Fruit fly (Drosophila melanogaster) whole organism, embryonic: Measurements from ENCODE around the gene Drsl5.
A peak's percentile ranks its signal among the peaks of the same experiment; 100 is the strongest.

Source experiments
- Asciz ChIP-seq: fragments of 200-800 bp; sonication (Bioruptor generic); optimal IDR thresholded peaks from 2 replicates; lab custom pipeline; 2017; ENCODE audit warnings: missing biosample characterization, mild to moderate bottlenecking, missing genetic modification characterization, missing genetic modification reagents
- CG10147 ChIP-seq: fragments of 200-800 bp; sonication (Bioruptor generic); optimal IDR thresholded peaks from 2 replicates; lab custom pipeline; 2019; ENCODE audit warnings: missing biosample characterization, mild to moderate bottlenecking, missing genetic modification characterization, moderate library complexity
- CG1024 ChIP-seq: fragments of 200-800 bp; sonication (Bioruptor generic); IDR thresholded peaks from 2 replicates; pipeline ENCODE4 v1.3.6; 2022; ENCODE audit warnings: missing biosample characterization, missing genetic modification characterization
- CG10462 ChIP-seq: fragments of 200-800 bp; sonication (Bioruptor generic); optimal IDR thresholded peaks from 2 replicates; lab custom pipeline; 2016; ENCODE audit warnings: missing biosample characterization, missing genetic modification characterization
- CG10654 ChIP-seq: fragments of 200-800 bp; sonication (Bioruptor generic); optimal IDR thresholded peaks from 2 replicates; lab custom pipeline; 2016; ENCODE audit warnings: missing biosample characterization, missing genetic modification characterization
- CG11504 ChIP-seq: fragments of 200-800 bp; sonication (Bioruptor generic); optimal IDR thresholded peaks from 3 replicates; lab custom pipeline; 2019; ENCODE audit warnings: missing biosample characterization, mild to moderate bottlenecking, missing genetic modification characterization, moderate library complexity
- CG11696 ChIP-seq: fragments of 200-800 bp; sonication (Bioruptor generic); IDR thresholded peaks from 2 replicates; pipeline ENCODE4 v1.3.6; 2022; ENCODE audit warnings: missing biosample characterization, missing genetic modification characterization
- CG13775 ChIP-seq: fragments of 200-800 bp; sonication (Bioruptor generic); optimal IDR thresholded peaks from 3 replicates; lab custom pipeline; 2017; ENCODE audit warnings: missing biosample characterization, mild to moderate bottlenecking, missing genetic modification characterization
- CG15601 ChIP-seq: fragments of 200-800 bp; sonication (Bioruptor generic); optimal IDR thresholded peaks from 3 replicates; lab custom pipeline; 2019; ENCODE audit warnings: missing biosample characterization, mild to moderate bottlenecking, missing genetic modification characterization, moderate library complexity
- CG17829 ChIP-seq: fragments of 200-800 bp; optimal IDR thresholded peaks from 2 replicates; lab custom pipeline; 2019; ENCODE audit warnings: missing biosample characterization, mild to moderate bottlenecking, missing genetic modification characterization, moderate library complexity
- CG2875 ChIP-seq: fragments of 200-800 bp; sonication (Bioruptor generic); optimal IDR thresholded peaks from 2 replicates; lab custom pipeline; 2017; ENCODE audit warnings: missing biosample characterization, mild to moderate bottlenecking, missing genetic modification characterization, missing genetic modification reagents
- CG3163 ChIP-seq: fragments of 200-800 bp; sonication (Bioruptor generic); optimal IDR thresholded peaks from 3 replicates; lab custom pipeline; 2016; ENCODE audit warnings: missing biosample characterization, missing genetic modification characterization
- CG3838 ChIP-seq: fragments of 200-800 bp; sonication (Bioruptor generic); optimal IDR thresholded peaks from 3 replicates; lab custom pipeline; 2016; ENCODE audit warnings: missing biosample characterization, missing genetic modification characterization
- CG4360 ChIP-seq: fragments of 200-800 bp; sonication (Bioruptor generic); IDR thresholded peaks from 2 replicates; pipeline ENCODE4 v1.3.6; 2022; ENCODE audit warnings: missing biosample characterization, missing genetic modification characterization
- CG8359 ChIP-seq: fragments of 200-800 bp; sonication (Bioruptor generic); optimal IDR thresholded peaks from 2 replicates; lab custom pipeline; 2017; ENCODE audit warnings: missing biosample characterization, mild to moderate bottlenecking, missing genetic modification characterization, borderline replicate concordance
- CG8924 ChIP-seq: fragments of 200-800 bp; optimal IDR thresholded peaks from 3 replicates; lab custom pipeline; 2019; ENCODE audit warnings: missing biosample characterization, mild to moderate bottlenecking, missing genetic modification characterization, moderate library complexity
- D ChIP-seq, 2 experiments: fragments of 200-800 bp in 1 of 2; fragments of >200 bp in 1 of 2; sonication (Bioruptor generic) in 1 of 2; optimal IDR thresholded peaks; 2 replicates in 1 of 2; 3 replicates in 1 of 2; lab custom pipeline; 2017; ENCODE audit warnings: mild to moderate bottlenecking in 1 of 2, missing biosample characterization in 1 of 2, missing genetic modification characterization in 1 of 2, missing genetic modification reagents in 1 of 2
- Dad ChIP-seq: fragments of 200-800 bp; sonication (Bioruptor generic); optimal IDR thresholded peaks from 3 replicates; lab custom pipeline; 2016; ENCODE audit warnings: missing biosample characterization, missing genetic modification characterization
- Dip3 ChIP-seq: fragments of 200-800 bp; sonication (Bioruptor generic); optimal IDR thresholded peaks from 3 replicates; lab custom pipeline; 2016; ENCODE audit warnings: missing biosample characterization, missing genetic modification characterization
- Dp ChIP-seq: fragments of 200-800 bp; sonication (Bioruptor generic); optimal IDR thresholded peaks from 2 replicates; lab custom pipeline; 2018; ENCODE audit warnings: missing biosample characterization, mild to moderate bottlenecking, missing genetic modification characterization, moderate library complexity
- Ets65A ChIP-seq: fragments of 200-800 bp; sonication (Bioruptor generic); peaks from one replicate; lab custom pipeline; 2016; ENCODE audit warnings: missing biosample characterization, missing genetic modification characterization
- HLH3B ChIP-seq: fragments of 200-800 bp; sonication (Bioruptor generic); IDR thresholded peaks from 2 replicates; pipeline ENCODE4 v1.3.6; 2022; ENCODE audit warnings: missing biosample characterization, missing genetic modification characterization
- HLHmδ ChIP-seq: fragments of 200-800 bp; sonication (Bioruptor generic); optimal IDR thresholded peaks from 2 replicates; lab custom pipeline; 2018; ENCODE audit warnings: missing biosample characterization, mild to moderate bottlenecking, missing genetic modification characterization, moderate library complexity
- Hmx ChIP-seq: fragments of 200-800 bp; sonication (Bioruptor generic); optimal IDR thresholded peaks from 2 replicates; lab custom pipeline; 2016; ENCODE audit warnings: missing biosample characterization, missing genetic modification characterization
- Hr51 ChIP-seq, 2 experiments: fragments of 200-800 bp; sonication (Bioruptor generic); optimal IDR thresholded peaks; 2 replicates in 1 of 2; 3 replicates in 1 of 2; lab custom pipeline; 2016 to 2018; ENCODE audit warnings: missing biosample characterization in 2 of 2, missing genetic modification characterization in 2 of 2, mild to moderate bottlenecking in 1 of 2, moderate library complexity in 1 of 2
- Mrtf ChIP-seq: fragments of 200-800 bp; sonication (Bioruptor generic); IDR thresholded peaks from 3 replicates; pipeline ENCODE4 v1.3.6; 2022; ENCODE audit warnings: missing biosample characterization, missing genetic modification characterization
- PHDP ChIP-seq: fragments of 200-800 bp; sonication (Bioruptor generic); optimal IDR thresholded peaks from 3 replicates; lab custom pipeline; 2018; ENCODE audit warnings: missing biosample characterization, mild to moderate bottlenecking, missing genetic modification characterization, moderate library complexity
- Rfx ChIP-seq: fragments of 200-800 bp; sonication (Bioruptor generic); IDR thresholded peaks from 2 replicates; pipeline ENCODE4 v1.3.6; 2022; ENCODE audit warnings: missing biosample characterization, missing genetic modification characterization
- Sin3A ChIP-seq: fragments of >200 bp; optimal IDR thresholded peaks from 2 replicates; lab custom pipeline; 2018
- Stat92E ChIP-seq, 3 experiments: fragments of >200 bp in 2 of 3; fragments of 200-800 bp in 1 of 3; sonication (Bioruptor generic) in 1 of 3; optimal IDR thresholded peaks; 2 replicates each; lab custom pipeline; 2017 to 2019; ENCODE audit warnings: missing biosample characterization in 3 of 3, missing genetic modification characterization in 3 of 3, mild to moderate bottlenecking in 1 of 3, moderate library complexity in 1 of 3
- ab ChIP-seq: fragments of 200-800 bp; sonication (Bioruptor generic); optimal IDR thresholded peaks from 2 replicates; lab custom pipeline; 2016; ENCODE audit warnings: missing biosample characterization, missing genetic modification characterization
- amos ChIP-seq: fragments of 200-800 bp; sonication (Bioruptor generic); IDR thresholded peaks from 2 replicates; pipeline ENCODE4 v1.3.6; 2022; ENCODE audit warnings: missing biosample characterization, missing genetic modification characterization; ENCODE audit not compliant: partially characterized antibody
- cas ChIP-seq: fragments of 200-800 bp; sonication (Bioruptor generic); IDR thresholded peaks from 2 replicates; pipeline ENCODE4 v1.3.6; 2022; ENCODE audit warnings: missing biosample characterization, missing genetic modification characterization
- cg ChIP-seq: fragments of 200-800 bp; sonication (Bioruptor generic); optimal IDR thresholded peaks from 3 replicates; lab custom pipeline; 2019; ENCODE audit warnings: missing biosample characterization, mild to moderate bottlenecking, missing genetic modification characterization, moderate library complexity
- esg ChIP-seq: fragments of 200-800 bp; sonication (Bioruptor generic); conservative IDR thresholded peaks from 2 replicates; pipeline ENCODE4 v1.3.6; 2022; ENCODE audit warnings: missing biosample characterization, missing genetic modification characterization
- eve ChIP-seq, 2 experiments: fragments of >200 bp; optimal IDR thresholded peaks; 2 replicates each; lab custom pipeline; 2017; ENCODE audit warnings: missing biosample characterization in 2 of 2, missing genetic modification characterization in 2 of 2
- fd3F ChIP-seq: fragments of 200-800 bp; sonication (Bioruptor generic); optimal IDR thresholded peaks from 2 replicates; lab custom pipeline; 2018; ENCODE audit warnings: missing biosample characterization, mild to moderate bottlenecking, missing genetic modification characterization, moderate library complexity
- fd96Cb ChIP-seq: fragments of 200-800 bp; sonication (Bioruptor generic); optimal IDR thresholded peaks from 2 replicates; lab custom pipeline; 2018; ENCODE audit warnings: missing biosample characterization, mild to moderate bottlenecking, missing genetic modification characterization, moderate library complexity
- fu2 ChIP-seq: fragments of 200-800 bp; sonication (Bioruptor generic); optimal IDR thresholded peaks from 2 replicates; lab custom pipeline; 2016; ENCODE audit warnings: missing biosample characterization, missing genetic modification characterization
- gro ChIP-seq: fragments of 200-800 bp; sonication (Bioruptor generic); optimal IDR thresholded peaks from 2 replicates; lab custom pipeline; 2016; ENCODE audit warnings: missing biosample characterization, missing genetic modification characterization
- gt ChIP-seq: fragments of 200-800 bp; sonication (Bioruptor generic); IDR thresholded peaks from 2 replicates; pipeline ENCODE4 v1.3.6; 2022; ENCODE audit warnings: missing biosample characterization, missing genetic modification characterization
- hb ChIP-seq: fragments of 200-800 bp; sonication (Bioruptor generic); IDR thresholded peaks from 3 replicates; pipeline ENCODE4 v1.3.6; 2022; ENCODE audit warnings: missing biosample characterization, missing genetic modification characterization; ENCODE audit not compliant: partially characterized antibody
- luna ChIP-seq: fragments of 200-800 bp; sonication (Bioruptor generic); optimal IDR thresholded peaks from 2 replicates; lab custom pipeline; 2016; ENCODE audit warnings: missing biosample characterization, missing genetic modification characterization
- mam ChIP-seq: fragments of 200-800 bp; sonication (Bioruptor generic); optimal IDR thresholded peaks from 3 replicates; lab custom pipeline; 2016; ENCODE audit warnings: missing biosample characterization, missing genetic modification characterization
- otp ChIP-seq: fragments of 200-800 bp; sonication (Bioruptor generic); IDR thresholded peaks from 3 replicates; pipeline ENCODE4, ENCODE4 v1.3.6; 2022; ENCODE audit warnings: missing biosample characterization, missing genetic modification characterization
- run ChIP-seq: fragments of 200-800 bp; sonication (Bioruptor generic); optimal IDR thresholded peaks from 3 replicates; lab custom pipeline; 2018; ENCODE audit warnings: missing biosample characterization, mild to moderate bottlenecking, missing genetic modification characterization
- sna ChIP-seq: fragments of 200-800 bp; sonication (Bioruptor generic); IDR thresholded peaks from 2 replicates; pipeline ENCODE4 v1.3.6; 2022; ENCODE audit warnings: missing biosample characterization, missing genetic modification characterization; ENCODE audit not compliant: partially characterized antibody
- sqz ChIP-seq: fragments of 200-800 bp; sonication (Bioruptor generic); optimal IDR thresholded peaks from 3 replicates; lab custom pipeline; 2018; ENCODE audit warnings: missing biosample characterization, mild to moderate bottlenecking, missing genetic modification characterization
- tap ChIP-seq: fragments of 200-800 bp; optimal IDR thresholded peaks from 3 replicates; lab custom pipeline; 2019; ENCODE audit warnings: missing biosample characterization, mild to moderate bottlenecking, missing genetic modification characterization, moderate library complexity
- tna ChIP-seq: fragments of 200-800 bp; sonication (Bioruptor generic); IDR thresholded peaks from 2 replicates; pipeline ENCODE4 v1.3.6; 2022; ENCODE audit warnings: missing biosample characterization, missing genetic modification characterization; ENCODE audit not compliant: partially characterized antibody
- zen2 ChIP-seq: fragments of 200-800 bp; sonication (Bioruptor generic); IDR thresholded peaks from 3 replicates; pipeline ENCODE4 v1.3.6; 2022; ENCODE audit warnings: missing biosample characterization, missing genetic modification characterization; ENCODE audit not compliant: partially characterized antibody

The Drsl5 gene

dm6 chr3L:3288414-3288813, 28.2 kb upstream of the Drsl5 start (continued):
- TF ChIP-seq Hr51 (GFP tag; optimal IDR thresholded peaks at IDR 0.05; lab: Kevin White, UChicago) (no peak), tna (GFP tag; lab: Robert Waterston, UW) (no peak), CG17829 (peak; percentile 46), CG8359 (GFP tag; lab: Kevin White, UChicago) (no peak), PHDP (tag; lab: Kevin White, UChicago) (no peak), eve (GFP tag; optimal IDR thresholded peaks at IDR 0.05; lab: Kevin White, UChicago) (no peak), CG4360 (GFP tag; lab: Robert Waterston, UW) (peak; percentile 24; the same call in 1 of the 2 replicates), luna (GFP tag; lab: Kevin White, UChicago) (no peak), Rfx (GFP tag; lab: Robert Waterston, UW) (peak; percentile 83), CG15601 (tag; lab: Kevin White, UChicago) (no peak), CG3838 (GFP tag; lab: Kevin White, UChicago) (no peak), hb (GFP tag; lab: Robert Waterston, UW) (no peak), Hmx (no peak), Dp (GFP tag; lab: Kevin White, UChicago) (peak; percentile 26), Sin3A (lab: Kevin White, UChicago) (no peak), Dip3 (GFP tag; lab: Kevin White, UChicago) (no peak), fd3F (GFP tag; lab: Kevin White, UChicago) (no peak), amos (no peak; the same call in 1 of the 2 replicates), ab (GFP tag; lab: Kevin White, UChicago) (no peak), zen2 (GFP tag; lab: Robert Waterston, UW) (no peak), CG13775 (GFP tag; lab: Kevin White, UChicago) (no peak), fd96Cb (peak; percentile 3), gro (no peak), cg (GFP tag; lab: Kevin White, UChicago) (no peak), D (optimal IDR thresholded peaks at IDR 0.05; lab: Kevin White, UChicago) (no peak), D (GFP tag; optimal IDR thresholded peaks at IDR 0.05; lab: Kevin White, UChicago) (no peak), CG11504 (tag; lab: Kevin White, UChicago) (no peak), CG2875 (GFP tag; lab: Kevin White, UChicago) (no peak), esg (GFP tag; lab: Robert Waterston, UW) (no peak), otp (peak; percentile 12; the same call in 1 of the 3 replicates), gt (GFP tag; lab: Robert Waterston, UW) (no peak), cas (GFP tag; lab: Robert Waterston, UW) (no peak), sna (GFP tag; lab: Robert Waterston, UW) (no peak), CG10654 (GFP tag; lab: Kevin White, UChicago) (peak; percentile 35), HLH3B (GFP tag; lab: Robert Waterston, UW) (no peak), mam (no peak), tap (tag; lab: Kevin White, UChicago) (no peak), CG10147 (GFP tag; lab: Kevin White, UChicago) (no peak), CG1024 (GFP tag; lab: Robert Waterston, UW) (peak; percentile 67), Ets65A (no peak), Stat92E (GFP tag; optimal IDR thresholded peaks at IDR 0.05; lab: Kevin White, UChicago) (no peak), HLHmδ (GFP tag; lab: Kevin White, UChicago) (no peak), CG8924 (tag; lab: Kevin White, UChicago) (no peak), fu2 (GFP tag; lab: Kevin White, UChicago) (no peak), CG3163 (GFP tag; lab: Kevin White, UChicago) (no peak), run (tag; lab: Kevin White, UChicago) (no peak), CG10462 (GFP tag; lab: Kevin White, UChicago) (no peak), Dad (GFP tag; lab: Kevin White, UChicago) (no peak), CG11696 (GFP tag; lab: Robert Waterston, UW) (no peak), Asciz (GFP tag; lab: Kevin White, UChicago) (no peak), sqz (GFP tag; lab: Kevin White, UChicago) (no peak), Mrtf (GFP tag; lab: Robert Waterston, UW) (peak; percentile 35; the same call in 2 of the 3 replicates)
